Worm (Caenorhabditis elegans) whole organism, early embryonic: ENCODE results near the gene fbxc-14.
"Not testable (repeated sequence)": the region's sequence is repeated elsewhere in the genome, so short reads cannot be mapped to it uniquely, and the experiment has no call there.

Experiments used
- B0310.2 ChIP-seq: sonication (generic microtip); optimal IDR thresholded peaks from 2 replicates; lab custom pipeline; 2016; ENCODE audit warnings: mild to moderate bottlenecking, missing genetic modification characterization, missing compliant biosample characterization
- F13C5.2 ChIP-seq: sonication (generic microtip); optimal IDR thresholded peaks from 2 replicates; lab custom pipeline; 2017; ENCODE audit warnings: mild to moderate bottlenecking, missing genetic modification characterization, inconsistent platforms, missing compliant biosample characterization
- aly-1 ChIP-seq: sonication (generic microtip); optimal IDR thresholded peaks from 2 replicates; lab custom pipeline; 2016; ENCODE audit warnings: missing genetic modification characterization, missing compliant biosample characterization
- ama-1 ChIP-seq: fragments of 150-350 bp; optimal IDR thresholded peaks from 2 replicates; lab custom pipeline; 2014
- ceh-13 ChIP-seq: fragments of 200-800 bp; sonication (Bioruptor generic); optimal IDR thresholded peaks from 2 replicates; lab custom pipeline; 2018; ENCODE audit warnings: mild to moderate bottlenecking, missing genetic modification characterization, missing compliant biosample characterization
- ceh-36 ChIP-seq: sonication (generic microtip); optimal IDR thresholded peaks from 2 replicates; lab custom pipeline; 2016; ENCODE audit warnings: missing genetic modification characterization, inconsistent platforms, missing compliant biosample characterization
- ets-7 ChIP-seq: sonication (generic microtip); optimal IDR thresholded peaks from 2 replicates; lab custom pipeline; 2016; ENCODE audit warnings: missing genotype, missing genetic modification characterization, missing compliant biosample characterization
- flt-1 ChIP-seq: fragments of 200-800 bp; sonication (Bioruptor generic); IDR thresholded peaks from 2 replicates; pipeline ENCODE4 v1.3.6; 2022; ENCODE audit warnings: missing genetic modification characterization, missing compliant biosample characterization
- hmbx-1 ChIP-seq: sonication (generic microtip); optimal IDR thresholded peaks from 2 replicates; lab custom pipeline; 2016; ENCODE audit warnings: mild to moderate bottlenecking, missing genetic modification characterization, missing compliant biosample characterization
- hmg-4 ChIP-seq: fragments of 200-800 bp; sonication (Bioruptor generic); optimal IDR thresholded peaks from 2 replicates; lab custom pipeline; 2018; ENCODE audit warnings: mild to moderate bottlenecking, missing genetic modification characterization, missing compliant biosample characterization
- hnd-1 ChIP-seq: sonication (generic microtip); optimal IDR thresholded peaks from 2 replicates; lab custom pipeline; 2016; ENCODE audit warnings: missing genetic modification characterization, missing compliant biosample characterization
- pes-1 ChIP-seq: fragments of 200-800 bp; sonication (Bioruptor generic); IDR thresholded peaks from 2 replicates; pipeline ENCODE4 v1.3.6; 2022; ENCODE audit warnings: missing genetic modification reagents, missing genetic modification characterization, missing compliant biosample characterization
- scrt-1 ChIP-seq: fragments of 200-800 bp; sonication (Bioruptor generic); IDR thresholded peaks from 2 replicates; pipeline ENCODE4 v1.3.6; 2022; ENCODE audit warnings: missing genetic modification characterization, missing compliant biosample characterization
- sea-1 ChIP-seq: fragments of 200-800 bp; sonication (Bioruptor generic); conservative IDR thresholded peaks from 2 replicates; pipeline ENCODE4 v1.3.6; 2022; ENCODE audit warnings: missing genetic modification characterization, missing compliant biosample characterization
- tbx-11 ChIP-seq: fragments of 200-800 bp; sonication (Bioruptor generic); IDR thresholded peaks from 2 replicates; pipeline ENCODE4 v1.3.6; 2022; ENCODE audit warnings: missing genetic modification characterization, missing compliant biosample characterization
- tbx-37 ChIP-seq: fragments of 200-800 bp; sonication (Bioruptor generic); conservative IDR thresholded peaks from 2 replicates; pipeline ENCODE4 v1.3.6; 2022; ENCODE audit warnings: missing genetic modification reagents, missing genetic modification characterization, missing compliant biosample characterization
- tra-4 ChIP-seq: sonication (generic microtip); optimal IDR thresholded peaks from 2 replicates; lab custom pipeline; 2017; ENCODE audit warnings: missing genetic modification characterization, missing compliant biosample characterization

fbxc-14 gene

DNA sequence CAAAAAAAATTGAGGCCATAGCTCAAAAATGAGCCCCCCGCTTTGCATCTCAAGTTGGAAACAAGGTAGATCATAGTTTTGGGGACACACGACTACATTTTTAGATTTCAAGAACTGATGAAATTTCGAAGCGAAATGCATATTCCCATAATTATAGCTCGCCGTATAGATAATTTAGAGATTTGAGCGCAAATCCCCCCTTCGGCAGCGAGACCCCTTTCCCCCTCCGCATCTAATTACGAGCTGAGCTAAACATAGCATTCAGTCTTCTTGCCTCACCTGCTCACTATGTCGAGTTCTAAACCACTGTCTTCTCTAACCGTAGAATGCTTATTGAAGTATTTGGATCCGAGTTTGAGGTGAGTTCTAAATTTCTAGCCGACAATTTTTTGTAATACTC is 5.0 kb downstream of the fbxc-14 start, which contains the start of the genes fbxc-17 and fbxc-15:
fbxc-17 (minus strand) TSS at position 101 of the 400 bp plus-strand sequence.
fbxc-15 (plus strand) TSS at position 289 of the 400 bp plus-strand sequence.
- TF ChIP-seq F13C5.2 (tag; lab: Kevin White, UChicago): no peak
- TF ChIP-seq hnd-1 (tag; lab: Kevin White, UChicago): no peak

DNA sequence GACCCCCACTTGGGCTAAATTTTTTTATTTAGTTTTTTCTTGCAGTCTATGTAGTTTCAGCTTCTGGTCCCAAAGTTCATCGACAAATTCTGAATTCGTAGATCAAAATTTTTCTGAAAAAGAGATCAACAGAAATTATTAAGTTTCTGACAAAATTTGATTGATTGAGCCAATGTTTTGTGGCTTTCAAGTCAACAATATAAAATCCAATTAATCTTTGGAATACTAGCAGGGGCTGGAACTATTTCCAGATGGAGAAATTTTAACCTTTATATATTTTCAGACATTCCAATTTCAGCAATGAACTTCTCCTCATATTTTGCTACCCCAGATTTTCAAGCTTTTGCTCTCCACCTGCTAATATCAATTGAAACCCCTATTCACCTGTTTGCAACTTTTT is 8.7 kb downstream of the fbxc-14 start, which contains the start of gene srh-274:
srh-274 (plus strand) TSS at position 301 of the 400 bp plus-strand sequence.
- no peak for TF ChIP-seq aly-1 (tag; lab: Kevin White, UChicago)
- TF ChIP-seq flt-1: no peak
- TF ChIP-seq tra-4: no peak
- TF ChIP-seq hmbx-1 (tag; lab: Kevin White, UChicago): no peak
- no peak for TF ChIP-seq ceh-13 (GFP tag; lab: Kevin White, UChicago)
- TF ChIP-seq tbx-11 (GFP tag; lab: Robert Waterston, UW): no peak
- no peak for TF ChIP-seq sea-1
- TF ChIP-seq ets-7 (tag; lab: Kevin White, UChicago): no peak
- no peak for TF ChIP-seq F13C5.2 (tag; lab: Kevin White, UChicago)
- TF ChIP-seq B0310.2 (tag; lab: Kevin White, UChicago): no peak
- no peak for TF ChIP-seq pes-1 (GFP tag; lab: Robert Waterston, UW)
- TF ChIP-seq ama-1: no peak
- no peak for TF ChIP-seq hnd-1 (tag; lab: Kevin White, UChicago)
- TF ChIP-seq ceh-36 (tag; lab: Kevin White, UChicago): no peak
- TF ChIP-seq scrt-1: no peak
- no peak for TF ChIP-seq tbx-37 (GFP tag; lab: Robert Waterston, UW)
- no peak for TF ChIP-seq hmg-4

DNA sequence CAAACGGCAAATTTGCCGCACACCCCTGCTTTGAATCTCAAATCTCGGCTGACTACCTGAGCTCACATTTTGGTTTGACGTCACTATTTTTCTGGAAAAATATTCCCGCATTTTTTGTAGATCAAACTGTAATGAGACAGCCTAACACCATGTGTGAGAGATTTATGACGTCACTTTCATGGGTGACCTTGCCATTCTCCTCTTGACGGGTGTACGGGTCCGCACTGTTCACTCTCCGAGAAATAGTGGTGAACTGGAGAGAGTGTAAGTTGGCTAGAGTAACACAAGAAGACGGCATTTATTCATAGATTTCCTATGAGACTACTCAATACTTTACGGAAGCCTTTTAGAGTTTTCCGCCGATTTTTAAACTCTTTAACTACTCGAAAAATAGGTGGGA is 11.6 kb downstream of the fbxc-14 start, which contains the start of gene fbxc-40:
fbxc-40 (plus strand) TSS at position 301 of the 400 bp plus-strand sequence.
- TF ChIP-seq hmbx-1 (tag; lab: Kevin White, UChicago); tbx-11 (GFP tag; lab: Robert Waterston, UW); ceh-13 (GFP tag; lab: Kevin White, UChicago): not testable (repeated sequence)

DNA sequence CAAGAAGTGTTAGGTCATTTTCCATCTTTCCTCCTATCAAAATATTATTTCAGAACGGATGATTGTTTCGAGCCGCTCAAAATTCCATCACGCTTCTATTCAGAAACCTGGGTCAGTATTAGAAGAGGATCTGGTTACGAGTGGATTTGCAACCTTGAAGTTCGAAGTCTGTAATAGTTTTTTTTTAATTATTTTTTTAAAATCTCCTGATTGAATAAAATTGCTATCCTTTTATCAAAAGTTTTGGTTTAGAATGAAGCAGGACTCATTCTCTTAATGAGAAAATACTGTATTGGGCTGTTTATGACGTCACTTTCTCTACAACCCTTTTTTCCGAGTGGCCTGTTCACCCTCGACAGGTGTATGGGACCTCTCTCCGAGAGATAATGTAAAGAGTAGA is 14.3 kb downstream of the fbxc-14 start, which contains the start of gene fbxc-39:
fbxc-39 (plus strand) TSS at position 301 of the 400 bp plus-strand sequence.
- TF ChIP-seq ceh-13 (GFP tag; lab: Kevin White, UChicago): no peak

DNA sequence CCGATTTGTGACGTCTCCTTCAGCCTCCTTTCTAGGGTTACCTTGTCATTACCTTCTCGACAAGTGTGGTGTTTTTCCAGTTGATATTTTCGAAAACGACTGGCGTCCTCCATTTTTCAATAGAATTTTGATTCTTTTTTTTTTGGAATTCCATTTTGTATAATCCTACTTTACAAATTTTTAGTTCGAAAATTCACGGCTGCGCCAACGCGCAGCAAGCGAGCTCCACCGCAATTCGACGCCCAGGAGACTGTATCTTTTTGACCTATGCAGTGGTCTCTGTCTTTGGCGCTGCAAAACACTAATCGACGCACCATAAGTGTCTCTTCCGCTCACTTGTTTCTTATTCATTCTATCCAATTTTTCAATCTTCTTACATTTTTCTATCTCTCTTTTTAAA is 17.2 kb downstream of the fbxc-14 start, which contains the start of gene fbxc-42:
fbxc-42 (plus strand) TSS at position 301 of the 400 bp plus-strand sequence.
- TF ChIP-seq sea-1: no peak
- no peak for TF ChIP-seq tbx-11 (GFP tag; lab: Robert Waterston, UW)
- TF ChIP-seq hmg-4: no peak
- no peak for TF ChIP-seq scrt-1
- no peak for TF ChIP-seq pes-1 (GFP tag; lab: Robert Waterston, UW)
- TF ChIP-seq hmbx-1 (tag; lab: Kevin White, UChicago): no peak
- no peak for TF ChIP-seq B0310.2 (tag; lab: Kevin White, UChicago)

DNA sequence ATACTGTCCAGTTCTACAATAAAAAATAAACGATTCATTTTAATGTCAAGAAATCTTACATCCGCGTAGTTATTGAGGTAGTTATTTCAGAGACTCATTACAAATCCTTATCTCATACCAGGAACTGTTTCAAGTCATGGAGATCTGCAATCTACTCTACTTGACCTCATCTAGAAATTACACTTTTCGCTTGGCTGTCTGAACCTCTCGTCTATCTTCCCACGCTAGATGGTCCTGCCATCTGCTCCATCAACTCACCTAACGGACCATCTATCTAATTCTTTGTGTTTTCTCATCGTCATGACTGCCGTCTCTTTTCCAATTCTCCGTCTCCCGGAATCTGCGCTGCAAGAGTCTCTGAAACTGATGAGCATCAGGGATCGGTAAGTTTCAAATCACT is 20.1 kb downstream of the fbxc-14 start, which contains the start of gene F45D11.7:
F45D11.7 (plus strand) TSS at position 301 of the 400 bp plus-strand sequence.
- not testable (repeated sequence) for TF ChIP-seq B0310.2 (tag; lab: Kevin White, UChicago); ets-7 (tag; lab: Kevin White, UChicago); scrt-1

DNA sequence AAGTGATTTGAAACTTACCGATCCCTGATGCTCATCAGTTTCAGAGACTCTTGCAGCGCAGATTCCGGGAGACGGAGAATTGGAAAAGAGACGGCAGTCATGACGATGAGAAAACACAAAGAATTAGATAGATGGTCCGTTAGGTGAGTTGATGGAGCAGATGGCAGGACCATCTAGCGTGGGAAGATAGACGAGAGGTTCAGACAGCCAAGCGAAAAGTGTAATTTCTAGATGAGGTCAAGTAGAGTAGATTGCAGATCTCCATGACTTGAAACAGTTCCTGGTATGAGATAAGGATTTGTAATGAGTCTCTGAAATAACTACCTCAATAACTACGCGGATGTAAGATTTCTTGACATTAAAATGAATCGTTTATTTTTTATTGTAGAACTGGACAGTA is 22.0 kb downstream of the fbxc-14 start, which contains the start of gene F45D11.11:
F45D11.11 (minus strand) TSS at position 101 of the 400 bp plus-strand sequence.
- TF ChIP-seq tbx-37 (GFP tag; lab: Robert Waterston, UW); B0310.2 (tag; lab: Kevin White, UChicago); scrt-1: not testable (repeated sequence)

DNA sequence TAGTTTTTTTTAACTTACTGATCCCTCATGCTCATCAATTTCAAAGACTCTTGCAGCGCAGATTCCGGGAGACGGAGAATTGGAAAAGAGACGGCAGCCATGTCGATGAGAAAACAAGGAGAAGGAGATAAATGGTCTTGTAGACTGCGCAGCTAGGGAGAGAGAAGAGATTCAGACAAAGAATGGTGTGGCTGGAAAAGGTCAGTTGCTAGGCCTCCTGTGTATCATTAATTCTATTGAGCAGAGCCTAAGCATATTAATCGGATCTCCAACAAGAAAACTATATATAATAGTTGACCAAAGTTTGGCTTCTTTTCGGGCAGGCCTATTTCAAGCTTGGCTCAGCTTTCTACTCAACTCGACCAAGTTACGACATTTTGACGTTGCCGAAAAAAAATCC is 25.4 kb downstream of the fbxc-14 start, which contains the start of gene fbxb-29:
fbxb-29 (minus strand) TSS at position 101 of the 400 bp plus-strand sequence.
- TF ChIP-seq pes-1 (GFP tag; lab: Robert Waterston, UW): no peak
- no peak for TF ChIP-seq hnd-1 (tag; lab: Kevin White, UChicago)
- TF ChIP-seq ets-7 (tag; lab: Kevin White, UChicago): no peak
- TF ChIP-seq flt-1: no peak
- TF ChIP-seq ceh-36 (tag; lab: Kevin White, UChicago): no peak
- TF ChIP-seq tbx-37 (GFP tag; lab: Robert Waterston, UW): no peak
- no peak for TF ChIP-seq hmg-4
- TF ChIP-seq ceh-13 (GFP tag; lab: Kevin White, UChicago): no peak
- TF ChIP-seq sea-1: no peak
- TF ChIP-seq ama-1: no peak
- no peak for TF ChIP-seq scrt-1
- no peak for TF ChIP-seq F13C5.2 (tag; lab: Kevin White, UChicago)
- TF ChIP-seq B0310.2 (tag; lab: Kevin White, UChicago): no peak
- TF ChIP-seq aly-1 (tag; lab: Kevin White, UChicago): no peak
- TF ChIP-seq tbx-11 (GFP tag; lab: Robert Waterston, UW): no peak
- no peak for TF ChIP-seq tra-4
- TF ChIP-seq hmbx-1 (tag; lab: Kevin White, UChicago): no peak

DNA sequence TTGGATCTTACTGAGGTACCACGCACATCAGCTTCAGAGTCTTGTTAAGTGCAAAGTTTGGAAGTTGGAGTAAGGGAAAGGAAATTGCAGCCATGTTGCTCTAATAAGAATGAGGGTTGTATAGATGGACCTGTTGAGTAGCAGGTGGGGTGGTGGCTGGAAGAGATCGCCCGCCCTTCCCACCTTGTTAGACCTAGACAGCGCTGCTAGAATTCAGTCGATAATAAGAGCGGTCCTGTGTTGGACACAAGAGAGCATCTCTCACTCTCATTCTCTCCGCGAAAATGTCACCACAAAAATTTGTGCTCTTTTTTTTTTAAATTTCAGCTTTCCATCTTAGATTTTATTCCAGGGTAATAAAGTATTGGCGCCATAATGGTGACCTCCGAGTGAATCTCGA is 27.3 kb downstream of the fbxc-14 start, which contains the start of the genes fbxb-30 and F45D11.5:
fbxb-30 (minus strand) TSS at position 101 of the 400 bp plus-strand sequence.
F45D11.5 (plus strand) TSS at position 352 of the 400 bp plus-strand sequence.
- TF ChIP-seq B0310.2 (tag; lab: Kevin White, UChicago): no peak
- TF ChIP-seq F13C5.2 (tag; lab: Kevin White, UChicago): no peak
- no peak for TF ChIP-seq ceh-13 (GFP tag; lab: Kevin White, UChicago)
- no peak for TF ChIP-seq pes-1 (GFP tag; lab: Robert Waterston, UW)
- no peak for TF ChIP-seq hnd-1 (tag; lab: Kevin White, UChicago)
- TF ChIP-seq sea-1: no peak
- TF ChIP-seq aly-1 (tag; lab: Kevin White, UChicago): no peak
- no peak for TF ChIP-seq tra-4
- TF ChIP-seq ama-1: no peak
- no peak for TF ChIP-seq hmg-4
- TF ChIP-seq tbx-11 (GFP tag; lab: Robert Waterston, UW): no peak
- TF ChIP-seq scrt-1: no peak
- TF ChIP-seq ets-7 (tag; lab: Kevin White, UChicago): no peak
- no peak for TF ChIP-seq ceh-36 (tag; lab: Kevin White, UChicago)
- TF ChIP-seq tbx-37 (GFP tag; lab: Robert Waterston, UW): no peak
- TF ChIP-seq flt-1: no peak
- TF ChIP-seq hmbx-1 (tag; lab: Kevin White, UChicago): no peak
